Worm (Caenorhabditis elegans) whole organism, L4 larva: ENCODE results near the gene Y39E4A.1.
A peak's percentile ranks its signal among the peaks of the same experiment; 100 is the strongest.

Experiments
- D1046.2 ChIP-seq: fragments of 200-800 bp; sonication (Bioruptor generic); IDR thresholded peaks from 2 replicates; pipeline ENCODE4 v1.3.6; 2022; ENCODE audit warnings: missing genetic modification characterization, missing compliant biosample characterization
- F10B5.3 ChIP-seq: sonication (generic microtip); optimal IDR thresholded peaks from 2 replicates; lab custom pipeline; 2016; ENCODE audit warnings: mild to moderate bottlenecking, missing genetic modification characterization, missing compliant biosample characterization
- F49E8.2 ChIP-seq: sonication (generic microtip); optimal IDR thresholded peaks from 2 replicates; lab custom pipeline; 2016; ENCODE audit warnings: missing compliant biosample characterization, mild to moderate bottlenecking, missing genetic modification characterization, borderline replicate concordance
- T26A8.4 ChIP-seq: fragments of 200-800 bp; sonication (Bioruptor generic); IDR thresholded peaks from 2 replicates; pipeline ENCODE4 v1.3.6; 2022; ENCODE audit warnings: missing genetic modification characterization, missing compliant biosample characterization
- Y105C5A.15 ChIP-seq: fragments of 200-800 bp; sonication (Bioruptor generic); IDR thresholded peaks from 2 replicates; pipeline ENCODE4 v1.3.6; 2022; ENCODE audit warnings: missing genetic modification characterization, missing compliant biosample characterization
- Y48G9A.11 ChIP-seq: fragments of 200-800 bp; sonication (Bioruptor generic); IDR thresholded peaks from 2 replicates; pipeline ENCODE4 v1.3.6; 2022; ENCODE audit warnings: missing genetic modification reagents, missing genetic modification characterization, missing compliant biosample characterization
- dmd-6 ChIP-seq: fragments of 200-800 bp; sonication (Bioruptor generic); IDR thresholded peaks from 2 replicates; pipeline ENCODE4 v1.3.6; 2022; ENCODE audit warnings: missing genetic modification reagents, missing genetic modification characterization, missing compliant biosample characterization
- dmd-9 ChIP-seq: fragments of 200-800 bp; sonication (Bioruptor generic); IDR thresholded peaks from 2 replicates; pipeline ENCODE4 v1.3.6; 2022; ENCODE audit warnings: missing genetic modification reagents, missing genetic modification characterization, missing compliant biosample characterization
- dpl-1 ChIP-seq: fragments of 150-350 bp; optimal IDR thresholded peaks from 2 replicates; lab custom pipeline; 2014; ENCODE audit warnings: missing biosample characterization, missing genetic modification reagents, missing genetic modification characterization
- egl-27 ChIP-seq: sonication (generic microtip); optimal IDR thresholded peaks from 3 replicates; lab custom pipeline; 2017; ENCODE audit warnings: missing biosample characterization, missing genetic modification reagents, missing genetic modification characterization
- fkh-10 ChIP-seq: fragments of 150-350 bp; optimal IDR thresholded peaks from 2 replicates; lab custom pipeline; 2014; ENCODE audit warnings: missing biosample characterization, missing genetic modification reagents, missing genetic modification characterization
- gei-8 ChIP-seq: fragments of 200-800 bp; sonication (Bioruptor generic); optimal IDR thresholded peaks from 2 replicates; lab custom pipeline; 2018; ENCODE audit warnings: mild to moderate bottlenecking, missing genetic modification characterization, missing compliant biosample characterization
- hif-1 ChIP-seq, 2 experiments: sonication (generic microtip); optimal IDR thresholded peaks; 2 replicates each; lab custom pipeline; 2016 to 2017; ENCODE audit warnings: missing compliant biosample characterization in 2 of 2, missing genetic modification characterization in 2 of 2, missing genetic modification reagents in 2 of 2, missing genotype in 2 of 2, mild to moderate bottlenecking in 1 of 2
- hmg-1.1 ChIP-seq: fragments of 200-800 bp; sonication (Bioruptor generic); IDR thresholded peaks from 2 replicates; pipeline ENCODE4 v1.3.6; 2022; ENCODE audit warnings: missing genetic modification reagents, missing genetic modification characterization, missing compliant biosample characterization
- jun-1 ChIP-seq: fragments of 150-350 bp; optimal IDR thresholded peaks from 2 replicates; lab custom pipeline; 2014; ENCODE audit warnings: missing biosample characterization, missing genetic modification reagents, missing genetic modification characterization
- lim-7 ChIP-seq: fragments of 200-800 bp; sonication (Bioruptor generic); IDR thresholded peaks from 2 replicates; pipeline ENCODE4 v1.3.6; 2022; ENCODE audit warnings: missing genetic modification characterization, missing compliant biosample characterization
- lin-38 ChIP-seq: fragments of 200-800 bp; sonication (Bioruptor generic); IDR thresholded peaks from 2 replicates; pipeline ENCODE4 v1.3.6; 2022; ENCODE audit warnings: missing genetic modification reagents, missing genetic modification characterization, missing compliant biosample characterization
- lin-39 ChIP-seq: fragments of 150-350 bp; optimal IDR thresholded peaks from 2 replicates; lab custom pipeline; 2014; ENCODE audit warnings: missing biosample characterization, missing genetic modification reagents, missing genetic modification characterization
- lir-3 ChIP-seq: sonication (generic microtip); optimal IDR thresholded peaks from 2 replicates; lab custom pipeline; 2016; ENCODE audit warnings: mild to moderate bottlenecking, missing genetic modification characterization, missing compliant biosample characterization
- lsy-2 ChIP-seq, 2 experiments: fragments of 150-350 bp in 1 of 2; sonication (generic microtip) in 1 of 2; optimal IDR thresholded peaks; 2 replicates each; lab custom pipeline; 2014 to 2017; ENCODE audit warnings: missing biosample characterization in 2 of 2, missing genetic modification characterization in 2 of 2
- madf-5 ChIP-seq, 2 experiments: fragments of 200-800 bp; sonication (Bioruptor generic); IDR thresholded peaks; 2 replicates each; pipeline ENCODE4 v1.3.6; 2022; ENCODE audit warnings: missing compliant biosample characterization in 2 of 2, missing genetic modification characterization in 2 of 2
- madf-9 ChIP-seq: fragments of 200-800 bp; sonication (Bioruptor generic); conservative IDR thresholded peaks from 2 replicates; pipeline ENCODE4 v1.3.6; 2022; ENCODE audit warnings: missing genetic modification reagents, missing genetic modification characterization, missing compliant biosample characterization
- mdl-1 ChIP-seq, 2 experiments: fragments of 150-350 bp in 1 of 2; sonication (generic microtip) in 1 of 2; optimal IDR thresholded peaks; 2 replicates each; lab custom pipeline; 2014 to 2017; ENCODE audit warnings: missing biosample characterization in 2 of 2, missing genetic modification characterization in 2 of 2
- mdt-29 ChIP-seq: fragments of 200-800 bp; sonication (Bioruptor generic); IDR thresholded peaks from 2 replicates; pipeline ENCODE4 v1.3.6; 2022; ENCODE audit warnings: missing genetic modification reagents, missing genetic modification characterization, missing compliant biosample characterization
- nhr-102 ChIP-seq: sonication (generic microtip); optimal IDR thresholded peaks from 2 replicates; lab custom pipeline; 2016; ENCODE audit warnings: mild to moderate bottlenecking, missing genetic modification characterization, moderate library complexity, missing compliant biosample characterization
- nhr-111 ChIP-seq: fragments of 200-800 bp; sonication (Bioruptor generic); optimal IDR thresholded peaks from 2 replicates; lab custom pipeline; 2018; ENCODE audit warnings: mild to moderate bottlenecking, missing genetic modification characterization, missing compliant biosample characterization
- nhr-28 ChIP-seq: fragments of 150-350 bp; optimal IDR thresholded peaks from 2 replicates; lab custom pipeline; 2014; ENCODE audit warnings: missing biosample characterization, missing genetic modification characterization
- nhr-42 ChIP-seq: fragments of 200-800 bp; sonication (Bioruptor generic); IDR thresholded peaks from 2 replicates; pipeline ENCODE4 v1.3.6; 2022; ENCODE audit warnings: missing genetic modification characterization, missing compliant biosample characterization
- nhr-6 ChIP-seq: fragments of 150-350 bp; optimal IDR thresholded peaks from 2 replicates; lab custom pipeline; 2014; ENCODE audit warnings: missing biosample characterization, missing genetic modification characterization
- pha-4 ChIP-seq, 2 experiments: fragments of 150-350 bp in 1 of 2; fragments of 200-800 bp in 1 of 2; sonication (Bioruptor generic) in 1 of 2; IDR thresholded peaks in 1 of 2; optimal IDR thresholded peaks in 1 of 2; 2 replicates each; pipeline versions ENCODE4 v1.3.6 to Lab custom; 2014 to 2022; ENCODE audit warnings: missing genetic modification characterization in 2 of 2, missing genetic modification reagents in 2 of 2, missing biosample characterization in 1 of 2, missing compliant biosample characterization in 1 of 2
- pqm-1 ChIP-seq: sonication (generic microtip); optimal IDR thresholded peaks from 2 replicates; lab custom pipeline; 2017; ENCODE audit warnings: missing biosample characterization, missing genetic modification characterization
- snpc-4 ChIP-seq: fragments of 150-350 bp; optimal IDR thresholded peaks from 2 replicates; lab custom pipeline; 2014; ENCODE audit warnings: missing biosample characterization, missing genetic modification characterization
- spr-1 ChIP-seq: sonication (generic microtip); optimal IDR thresholded peaks from 2 replicates; lab custom pipeline; 2016; ENCODE audit warnings: mild to moderate bottlenecking, missing genetic modification characterization, missing compliant biosample characterization
- unc-130 ChIP-seq: sonication (generic microtip); optimal IDR thresholded peaks from 2 replicates; lab custom pipeline; 2016; ENCODE audit warnings: missing genetic modification reagents, missing genetic modification characterization, missing compliant biosample characterization
- vab-7 ChIP-seq: fragments of 200-800 bp; sonication (Bioruptor generic); IDR thresholded peaks from 2 replicates; pipeline ENCODE4 v1.3.6; 2022; ENCODE audit warnings: missing genetic modification reagents, missing genetic modification characterization, missing compliant biosample characterization
- zag-1 ChIP-seq: fragments of 150-350 bp; optimal IDR thresholded peaks from 2 replicates; lab custom pipeline; 2014; ENCODE audit warnings: missing biosample characterization, missing genetic modification characterization
- zfp-2 ChIP-seq: sonication (generic microtip); optimal IDR thresholded peaks from 2 replicates; lab custom pipeline; 2016; ENCODE audit warnings: mild to moderate bottlenecking, missing genetic modification characterization, missing compliant biosample characterization
- zfp-3 ChIP-seq: fragments of 200-800 bp; sonication (Bioruptor generic); conservative IDR thresholded peaks from 2 replicates; pipeline ENCODE4 v1.3.6; 2022; ENCODE audit warnings: missing genetic modification reagents, missing genetic modification characterization, missing compliant biosample characterization

Gene Y39E4A.1

ce11 chrIII:12972398-12972797 is 21.2 kb downstream of the Y39E4A.1 start, which contains the start of gene bckd-1A:
TSS of gene bckd-1A (minus strand) at chrIII:12972498.
- TF ChIP-seq dmd-6 (GFP tag; lab: Robert Waterston, UW) (no peak), gei-8 (GFP tag; lab: Kevin White, UChicago) (no peak), lim-7 (GFP tag; lab: Robert Waterston, UW) (no peak), nhr-42 (no peak), hmg-1.1 (no peak), nhr-6 (tag; lab: Kevin White, UChicago) (no peak), zfp-3 (no peak), lir-3 (tag; lab: Kevin White, UChicago) (no peak), dmd-9 (GFP tag; lab: Robert Waterston, UW) (no peak), vab-7 (GFP tag; lab: Robert Waterston, UW) (no peak), mdl-1 (tag; optimal IDR thresholded peaks at IDR 0.05; lab: Kevin White, UChicago) (no peak), pqm-1 (tag; lab: Kevin White, UChicago) (no peak), jun-1 (tag; lab: Kevin White, UChicago) (no peak)

ce11 chrIII:12977559-12977958 is 26.3 kb downstream of the Y39E4A.1 start, which contains the start of gene ZK1010.2:
TSS of gene ZK1010.2 (minus strand) at chrIII:12977862.
- TF ChIP-seq T26A8.4 (GFP tag; lab: Robert Waterston, UW) (0 out of 2 replicates have a peak, but pooled peaks have one; percentile 40), dmd-6 (GFP tag; lab: Robert Waterston, UW) (no peak), egl-27 (tag; lab: Kevin White, UChicago) (no peak), D1046.2 (GFP tag; lab: Robert Waterston, UW) (0 out of 2 replicates have a peak, but pooled peaks have one; percentile 57), gei-8 (GFP tag; lab: Kevin White, UChicago) (no peak), zfp-2 (tag; lab: Kevin White, UChicago) (no peak), snpc-4 (tag; lab: Kevin White, UChicago) (no peak), unc-130 (no peak), madf-5 (GFP tag; IDR thresholded peaks at IDR 0.05; lab: Robert Waterston, UW) (no peak), F10B5.3 (tag; lab: Kevin White, UChicago) (no peak), lin-39 (tag; lab: Kevin White, UChicago) (no peak), nhr-111 (GFP tag; lab: Kevin White, UChicago) (no peak), lin-38 (GFP tag; lab: Robert Waterston, UW) (peak; percentile 70), dpl-1 (GFP tag; lab: Kevin White, UChicago) (no peak), mdt-29 (0 out of 2 replicates have a peak, but pooled peaks have one; percentile 20), Y105C5A.15 (GFP tag; lab: Robert Waterston, UW) (0 out of 2 replicates have a peak, but pooled peaks have one; percentile 43), nhr-28 (tag; lab: Kevin White, UChicago) (no peak), pha-4 (GFP tag; IDR thresholded peaks at IDR 0.05; lab: Robert Waterston, UW) (peak; percentile 64; the same call in 1 of the 2 replicates), pha-4 (tag; optimal IDR thresholded peaks at IDR 0.05; lab: Kevin White, UChicago) (no peak), fkh-10 (GFP tag; lab: Kevin White, UChicago) (no peak), nhr-102 (tag; lab: Kevin White, UChicago) (no peak), F49E8.2 (tag; lab: Kevin White, UChicago) (peak; percentile 63), Y48G9A.11 (GFP tag; lab: Robert Waterston, UW) (peak; percentile 66), hif-1 (tag; optimal IDR thresholded peaks at IDR 0.05; lab: Kevin White, UChicago) (no peak), zag-1 (tag; lab: Kevin White, UChicago) (no peak), lsy-2 (tag; optimal IDR thresholded peaks at IDR 0.05; lab: Kevin White, UChicago) (peak in 1 of 2 experiments; percentile 20), hmg-1.1 (no peak), madf-9 (GFP tag; lab: Robert Waterston, UW) (0 out of 2 replicates have a peak, but pooled peaks have one; percentile 24), spr-1 (tag; lab: Kevin White, UChicago) (peak; percentile 25)
